Worm (Caenorhabditis elegans) whole organism, L1 larva: ENCODE data around the gene str-150.

ENCODE experiments used
- Y116A8C.19 ChIP-seq: sonication (generic microtip); optimal IDR thresholded peaks from 2 replicates; lab custom pipeline; 2016; ENCODE audit warnings: missing compliant biosample characterization, missing genetic modification characterization, borderline replicate concordance
- alr-1 ChIP-seq: fragments of 200-800 bp; sonication (Bioruptor generic); optimal IDR thresholded peaks from 2 replicates; lab custom pipeline; 2018; ENCODE audit warnings: borderline replicate concordance, mild to moderate bottlenecking, missing genetic modification characterization, missing compliant biosample characterization
- ceh-8 ChIP-seq: fragments of 200-800 bp; sonication (Bioruptor generic); optimal IDR thresholded peaks from 2 replicates; lab custom pipeline; 2018; ENCODE audit warnings: mild to moderate bottlenecking, missing genetic modification characterization, moderate library complexity, missing compliant biosample characterization
- ceh-82 ChIP-seq, 3 experiments: fragments of 150-350 bp in 1 of 3; sonication (generic microtip) in 2 of 3; optimal IDR thresholded peaks; 2 replicates each; lab custom pipeline; 2014 to 2017; ENCODE audit warnings: missing biosample characterization in 3 of 3, missing genetic modification characterization in 3 of 3
- ceh-88 ChIP-seq: fragments of 200-800 bp; sonication (Bioruptor generic); IDR thresholded peaks from 2 replicates; pipeline ENCODE4 v1.3.6; 2022; ENCODE audit warnings: missing genetic modification characterization, missing compliant biosample characterization
- ces-1 ChIP-seq: fragments of 150-350 bp; optimal IDR thresholded peaks from 2 replicates; lab custom pipeline; 2014; ENCODE audit warnings: missing biosample characterization, missing genetic modification reagents, missing genetic modification characterization
- elt-2 ChIP-seq: sonication (generic microtip); optimal IDR thresholded peaks from 2 replicates; lab custom pipeline; 2016; ENCODE audit warnings: missing genetic modification characterization, mild to moderate bottlenecking, inconsistent platforms, missing compliant biosample characterization, missing genetic modification reagents
- fkh-4 ChIP-seq: sonication (generic microtip); optimal IDR thresholded peaks from 2 replicates; lab custom pipeline; 2016; ENCODE audit warnings: missing compliant biosample characterization, missing genetic modification characterization, borderline replicate concordance
- lin-13 ChIP-seq: fragments of 150-350 bp; optimal IDR thresholded peaks from 2 replicates; lab custom pipeline; 2014; ENCODE audit warnings: missing biosample characterization, missing genetic modification reagents, missing genetic modification characterization
- lin-14 ChIP-seq: fragments of 200-800 bp; sonication (Bioruptor generic); optimal IDR thresholded peaks from 2 replicates; lab custom pipeline; 2018; ENCODE audit warnings: mild to moderate bottlenecking, missing genetic modification characterization, moderate library complexity, missing compliant biosample characterization
- lin-15B ChIP-seq: fragments of 150-350 bp; sonication (generic microtip); optimal IDR thresholded peaks from 3 replicates; lab custom pipeline; 2014; ENCODE audit warnings: missing biosample characterization, missing genetic modification characterization
- lir-3 ChIP-seq: sonication (generic microtip); optimal IDR thresholded peaks from 2 replicates; lab custom pipeline; 2016; ENCODE audit warnings: mild to moderate bottlenecking, missing genetic modification characterization, moderate library complexity, missing compliant biosample characterization; ENCODE audit not compliant: poor library complexity
- mab-9 ChIP-seq: fragments of 200-800 bp; sonication (Bioruptor generic); IDR thresholded peaks from 2 replicates; pipeline ENCODE4 v1.3.6; 2022; ENCODE audit warnings: missing genetic modification reagents, missing genetic modification characterization, missing compliant biosample characterization
- nhr-71 ChIP-seq: sonication (generic microtip); optimal IDR thresholded peaks from 2 replicates; lab custom pipeline; 2016; ENCODE audit warnings: mild to moderate bottlenecking, missing genetic modification characterization, moderate library complexity, missing compliant biosample characterization
- nhr-77 ChIP-seq: fragments of 150-350 bp; optimal IDR thresholded peaks from 2 replicates; lab custom pipeline; 2014; ENCODE audit warnings: missing biosample characterization, missing genetic modification characterization
- nhr-84 ChIP-seq: sonication (generic microtip); optimal IDR thresholded peaks from 2 replicates; lab custom pipeline; 2017; ENCODE audit warnings: missing biosample characterization, missing genetic modification characterization
- pqm-1 ChIP-seq: sonication (generic microtip); optimal IDR thresholded peaks from 3 replicates; lab custom pipeline; 2017; ENCODE audit warnings: missing biosample characterization, missing genetic modification characterization
- rnt-1 ChIP-seq: sonication (generic microtip); optimal IDR thresholded peaks from 2 replicates; lab custom pipeline; 2016; ENCODE audit warnings: mild to moderate bottlenecking, missing genetic modification characterization, moderate library complexity, missing compliant biosample characterization
- snpc-4 ChIP-seq: fragments of 150-350 bp; optimal IDR thresholded peaks from 2 replicates; lab custom pipeline; 2014; ENCODE audit warnings: missing biosample characterization, missing genetic modification characterization
- sptf-1 ChIP-seq: fragments of 150-350 bp; optimal IDR thresholded peaks from 2 replicates; lab custom pipeline; 2014; ENCODE audit warnings: missing biosample characterization, missing genetic modification characterization
- xbp-1 ChIP-seq: sonication (generic microtip); optimal IDR thresholded peaks from 2 replicates; lab custom pipeline; 2016; ENCODE audit warnings: missing genetic modification characterization, missing compliant biosample characterization
- zag-1 ChIP-seq: fragments of 150-350 bp; optimal IDR thresholded peaks from 2 replicates; lab custom pipeline; 2014; ENCODE audit warnings: missing biosample characterization, missing genetic modification characterization
- zip-4 ChIP-seq: fragments of 200-800 bp; sonication (Bioruptor generic); optimal IDR thresholded peaks from 2 replicates; lab custom pipeline; 2018; ENCODE audit warnings: mild to moderate bottlenecking, missing genetic modification characterization, moderate library complexity, missing compliant biosample characterization

str-150 gene

ce11 chrV:16628991-16629390 is 45.9 kb downstream of the str-150 start, which contains the start of gene W06G6.2:
Gene W06G6.2 (plus strand): TSS chrV:16629291.
- TF ChIP-seq pqm-1 (no peak), lir-3 (tag; lab: Kevin White, UChicago) (no peak), rnt-1 (tag; lab: Kevin White, UChicago) (no peak), alr-1 (no peak), nhr-71 (tag; lab: Kevin White, UChicago) (no peak), lin-14 (GFP tag; lab: Kevin White, UChicago) (no peak)

DNA sequence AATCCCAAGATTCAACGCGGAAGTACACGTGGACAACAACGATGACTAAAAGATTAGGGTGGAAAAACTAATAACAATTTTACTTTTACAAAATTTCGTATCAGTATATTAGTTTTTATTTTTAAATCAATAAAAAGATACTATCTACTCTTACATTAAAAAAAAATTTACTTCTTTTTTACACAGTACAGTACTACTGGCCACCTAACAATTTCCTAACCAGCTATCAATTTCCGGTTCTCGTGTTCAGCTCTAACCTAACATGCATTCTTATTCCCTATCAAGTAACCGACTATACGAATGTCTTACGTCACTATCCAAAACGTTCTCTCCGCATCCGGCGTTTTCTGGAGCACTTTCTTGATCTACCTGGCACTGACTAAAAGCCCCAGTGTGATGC is 46.5 kb downstream of the str-150 start, which contains the start of gene srd-21:
Gene srd-21 (plus strand): TSS at position 301 of the 400 bp plus-strand sequence.
- no peak for TF ChIP-seq ces-1 (GFP tag; lab: Kevin White, UChicago)
- TF ChIP-seq lin-13 (GFP tag; lab: Kevin White, UChicago) = no peak
- no peak for TF ChIP-seq zip-4 (GFP tag; lab: Kevin White, UChicago)
- no peak for TF ChIP-seq sptf-1
- no peak for TF ChIP-seq elt-2 (tag; lab: Kevin White, UChicago)
- TF ChIP-seq nhr-84 (tag; lab: Kevin White, UChicago) = no peak
- no peak for TF ChIP-seq fkh-4
- TF ChIP-seq ceh-82 (tag; optimal IDR thresholded peaks at IDR 0.05; lab: Kevin White, UChicago) = no peak
- TF ChIP-seq ceh-88 (GFP tag; lab: Robert Waterston, UW) = no peak
- no peak for TF ChIP-seq mab-9
- TF ChIP-seq lin-15B (tag; lab: Kevin White, UChicago) = no peak
- no peak for TF ChIP-seq zag-1 (tag; lab: Kevin White, UChicago)
- TF ChIP-seq nhr-77 (tag; lab: Kevin White, UChicago) = no peak
- no peak for TF ChIP-seq xbp-1 (tag; lab: Kevin White, UChicago)
- TF ChIP-seq Y116A8C.19 (tag; lab: Kevin White, UChicago) = no peak
- no peak for TF ChIP-seq ceh-8 (GFP tag; lab: Kevin White, UChicago)
- no peak for TF ChIP-seq snpc-4
